Fruit fly (Drosophila melanogaster): ENCODE measurements around the gene Prosbeta2R1.

Gene Prosbeta2R1

DNA sequence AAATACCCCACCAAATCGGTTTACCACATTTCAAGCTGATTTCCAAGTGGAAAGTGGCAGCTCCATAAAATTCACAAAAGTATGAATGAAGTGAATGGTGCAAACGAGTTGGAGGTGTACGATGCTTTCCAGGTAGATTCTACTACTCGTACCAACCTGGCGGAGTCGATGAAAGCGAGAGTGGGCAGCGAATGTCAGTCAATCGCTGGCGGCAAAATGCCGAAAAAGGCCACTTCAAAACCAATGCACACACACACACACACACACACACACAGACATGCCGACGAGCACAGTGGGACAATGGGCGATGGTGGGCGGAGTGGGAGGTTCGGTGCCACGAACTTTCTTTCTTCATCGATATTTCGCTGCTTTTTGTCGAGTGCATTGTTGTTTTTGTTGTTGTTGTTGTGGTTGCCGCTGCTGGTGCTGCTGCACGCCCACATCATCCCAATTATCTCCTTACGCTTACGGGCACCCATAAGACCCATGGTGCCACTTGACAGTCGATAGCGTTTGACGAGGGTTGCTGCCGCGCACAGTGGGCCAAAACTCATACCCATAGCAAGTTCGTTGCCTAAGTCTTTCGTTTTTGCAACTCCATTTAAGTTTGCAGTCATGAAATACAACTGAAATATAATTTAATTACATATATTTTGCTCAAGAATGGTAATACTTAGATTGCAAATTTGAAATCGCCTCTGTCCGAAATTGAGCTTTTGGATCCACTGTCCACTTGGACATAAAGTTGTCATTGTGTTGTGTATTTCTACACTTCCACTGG lies 25.3 kb upstream of the Prosbeta2R1 start (continued):
- TF ChIP-seq ATbp (GFP tag; optimal IDR thresholded peaks at IDR 0.05), result peak; percentile 64
- peak; percentile 41 for TF ChIP-seq CG1529 (GFP tag; optimal IDR thresholded peaks at IDR 0.05)
- TF ChIP-seq Ets65A (GFP tag), result no peak
- TF ChIP-seq BtbVII (GFP tag; optimal IDR thresholded peaks at IDR 0.05), result no peak
- TF ChIP-seq CG7271 (tag; optimal IDR thresholded peaks at IDR 0.05), result no peak
- TF ChIP-seq CG12155 (GFP tag; optimal IDR thresholded peaks at IDR 0.05), result no peak
- TF ChIP-seq sob (GFP tag; IDR thresholded peaks at IDR 0.05), result no peak
- peak; percentile 47 for TF ChIP-seq CG15269 (tag; optimal IDR thresholded peaks at IDR 0.05)
- no peak for TF ChIP-seq Ets97D (GFP tag; optimal IDR thresholded peaks at IDR 0.05)
- no peak for TF ChIP-seq pum (GFP tag; optimal IDR thresholded peaks at IDR 0.05)
- peak; percentile 36; the same call in 1 of the 3 replicates for TF ChIP-seq CG11093 (GFP tag; IDR thresholded peaks at IDR 0.05)
- TF ChIP-seq bowl (GFP tag; IDR thresholded peaks at IDR 0.05), result no peak
- TF ChIP-seq CG17359 (tag; optimal IDR thresholded peaks at IDR 0.05), result peak; percentile 64
- 0 out of 3 replicates have a peak, but pooled peaks have one; percentile 28 for TF ChIP-seq ase (GFP tag; IDR thresholded peaks at IDR 0.05)
- no peak for TF ChIP-seq BEAF-32 (GFP tag; optimal IDR thresholded peaks at IDR 0.05)
- no peak for TF ChIP-seq CG6654 (GFP tag; optimal IDR thresholded peaks at IDR 0.05)
- no peak for TF ChIP-seq ato (GFP tag; IDR thresholded peaks at IDR 0.05; ENCODE audit: partially characterized antibody)
- TF ChIP-seq CG10321 (GFP tag; IDR thresholded peaks at IDR 0.05), result no peak
- no peak for TF ChIP-seq wdn (GFP tag; IDR thresholded peaks at IDR 0.05)
- no peak for TF ChIP-seq al (GFP tag; IDR thresholded peaks at IDR 0.05)
- TF ChIP-seq inv (GFP tag; IDR thresholded peaks at IDR 0.05; ENCODE audit: partially characterized antibody), result no peak
- TF ChIP-seq Sry-β (GFP tag; optimal IDR thresholded peaks at IDR 0.05), result no peak
- no peak for TF ChIP-seq toy (GFP tag; IDR thresholded peaks at IDR 0.05)
- no peak for TF ChIP-seq CG13894 (tag; optimal IDR thresholded peaks at IDR 0.05)
- TF ChIP-seq CG2678 (tag; optimal IDR thresholded peaks at IDR 0.05), result no peak
- no peak for TF ChIP-seq Elba2 (GFP tag; optimal IDR thresholded peaks at IDR 0.05)
- TF ChIP-seq CG11247 (GFP tag; IDR thresholded peaks at IDR 0.05), result peak; percentile 53
- TF ChIP-seq Lhr (GFP tag; optimal IDR thresholded peaks at IDR 0.05), result no peak
- no peak for TF ChIP-seq CG6791 (GFP tag; IDR thresholded peaks at IDR 0.05; ENCODE audit: partially characterized antibody)
- no peak for TF ChIP-seq CG8359 (GFP tag; optimal IDR thresholded peaks at IDR 0.05; ENCODE audit: borderline replicate concordance)
- no peak for TF ChIP-seq Dad (GFP tag; optimal IDR thresholded peaks at IDR 0.05)
- TF ChIP-seq CoRest (tag; optimal IDR thresholded peaks at IDR 0.05), result peak; percentile 37
- TF ChIP-seq CG12744 (GFP tag; optimal IDR thresholded peaks at IDR 0.05), result no peak
- no peak; the same call in 2 of the 3 replicates for TF ChIP-seq B-H1 (GFP tag; IDR thresholded peaks at IDR 0.05)
- no peak for TF ChIP-seq CG15073 (GFP tag; optimal IDR thresholded peaks at IDR 0.05)
- TF ChIP-seq D (optimal IDR thresholded peaks at IDR 0.05), result no peak
- peak; percentile 42 for TF ChIP-seq D (GFP tag; optimal IDR thresholded peaks at IDR 0.05)
- TF ChIP-seq zen (tag; optimal IDR thresholded peaks at IDR 0.05), result no peak
- no peak for TF ChIP-seq CG1832 (GFP tag; optimal IDR thresholded peaks at IDR 0.05)
- peak; percentile 22 for TF ChIP-seq pnt (GFP tag; optimal IDR thresholded peaks at IDR 0.05)
- TF ChIP-seq CG8290 (GFP tag; optimal IDR thresholded peaks at IDR 0.05), result no peak
- TF ChIP-seq CG8290 (tag; optimal IDR thresholded peaks at IDR 0.05), result no peak
- no peak for TF ChIP-seq grn (GFP tag; optimal IDR thresholded peaks at IDR 0.05)
- TF ChIP-seq zfh1 (GFP tag; IDR thresholded peaks at IDR 0.05), result peak; percentile 53; the same call in 1 of the 3 replicates
- no peak for TF ChIP-seq CG10431 (GFP tag; optimal IDR thresholded peaks at IDR 0.05)
- TF ChIP-seq CG4404 (GFP tag; IDR thresholded peaks at IDR 0.05), result no peak
- no peak for TF ChIP-seq maf-S (GFP tag; optimal IDR thresholded peaks at IDR 0.05)
- peak; percentile 20 for TF ChIP-seq Abd-B (GFP tag; optimal IDR thresholded peaks at IDR 0.05)
- no peak for TF ChIP-seq CG10654 (GFP tag; optimal IDR thresholded peaks at IDR 0.05)
- no peak for TF ChIP-seq Lpt (GFP tag; optimal IDR thresholded peaks at IDR 0.05)
